Worm (Caenorhabditis elegans) whole organism, L2 larva: ENCODE measurements around the gene F36H1.3.

Experiments used
- C34F6.9 ChIP-seq: fragments of 150-350 bp; optimal IDR thresholded peaks from 2 replicates; lab custom pipeline; 2014; ENCODE audit warnings: missing biosample characterization, missing genetic modification characterization
- F13H6.1 ChIP-seq: sonication (generic microtip); optimal IDR thresholded peaks from 2 replicates; lab custom pipeline; 2016; ENCODE audit warnings: missing genetic modification characterization, missing compliant biosample characterization
- R02D3.7 ChIP-seq: fragments of 150-350 bp; optimal IDR thresholded peaks from 2 replicates; lab custom pipeline; 2014; ENCODE audit warnings: missing biosample characterization, missing genetic modification characterization
- Y55F3AM.14 ChIP-seq: fragments of 200-800 bp; sonication (Bioruptor generic); optimal IDR thresholded peaks from 2 replicates; lab custom pipeline; 2018; ENCODE audit warnings: mild to moderate bottlenecking, missing genetic modification characterization, missing compliant biosample characterization
- alr-1 ChIP-seq: fragments of 150-350 bp; optimal IDR thresholded peaks from 2 replicates; lab custom pipeline; 2014; ENCODE audit warnings: missing biosample characterization, missing genetic modification characterization
- aly-2 ChIP-seq: fragments of 150-350 bp; optimal IDR thresholded peaks from 2 replicates; lab custom pipeline; 2014; ENCODE audit warnings: missing biosample characterization, missing genetic modification characterization
- ama-1 ChIP-seq: fragments of 150-350 bp; optimal IDR thresholded peaks from 2 replicates; lab custom pipeline; 2018; ENCODE audit warnings: inconsistent platforms
- blmp-1 ChIP-seq: sonication (generic microtip); optimal IDR thresholded peaks from 2 replicates; lab custom pipeline; 2017; ENCODE audit warnings: missing genetic modification characterization, mild to moderate bottlenecking, missing compliant biosample characterization, antibody characterized with exemption, moderate library complexity; ENCODE audit not compliant: insufficient read depth
- ceh-16 ChIP-seq: fragments of 150-350 bp; optimal IDR thresholded peaks from 2 replicates; lab custom pipeline; 2014; ENCODE audit warnings: missing biosample characterization, missing genetic modification characterization
- ceh-82 ChIP-seq: fragments of 150-350 bp; optimal IDR thresholded peaks from 2 replicates; lab custom pipeline; 2014; ENCODE audit warnings: missing biosample characterization, missing genetic modification characterization
- crh-2 ChIP-seq: sonication (generic microtip); optimal IDR thresholded peaks from 2 replicates; lab custom pipeline; 2017; ENCODE audit warnings: missing biosample characterization, missing genetic modification characterization
- dmd-4 ChIP-seq: sonication (generic microtip); optimal IDR thresholded peaks from 2 replicates; lab custom pipeline; 2017; ENCODE audit warnings: missing biosample characterization, missing genetic modification characterization
- elt-3 ChIP-seq: sonication (generic microtip); optimal IDR thresholded peaks from 2 replicates; lab custom pipeline; 2017; ENCODE audit warnings: missing biosample characterization, missing genetic modification characterization
- fos-1 ChIP-seq: fragments of 150-350 bp; optimal IDR thresholded peaks from 2 replicates; lab custom pipeline; 2014; ENCODE audit warnings: missing biosample characterization, missing genetic modification characterization
- gmeb-1 ChIP-seq: fragments of 150-350 bp; optimal IDR thresholded peaks from 2 replicates; lab custom pipeline; 2014; ENCODE audit warnings: missing biosample characterization, missing genetic modification characterization
- lin-11 ChIP-seq: fragments of 150-350 bp; sonication (generic microtip); optimal IDR thresholded peaks from 2 replicates; lab custom pipeline; 2014; ENCODE audit warnings: missing biosample characterization, missing genetic modification characterization, inconsistent platforms, mixed read lengths
- lin-39 ChIP-seq: fragments of 150-350 bp; optimal IDR thresholded peaks from 2 replicates; lab custom pipeline; 2014; ENCODE audit warnings: missing biosample characterization, missing genetic modification reagents, missing genetic modification characterization
- lsy-2 ChIP-seq, 2 experiments: fragments of 150-350 bp in 1 of 2; sonication (generic microtip) in 1 of 2; optimal IDR thresholded peaks; 2 replicates each; lab custom pipeline; 2014 to 2017; ENCODE audit warnings: missing biosample characterization in 2 of 2, missing genetic modification characterization in 2 of 2
- mab-5 ChIP-seq: fragments of 150-350 bp; optimal IDR thresholded peaks from 2 replicates; lab custom pipeline; 2014; ENCODE audit warnings: missing biosample characterization, missing genetic modification characterization
- mbf-1 ChIP-seq: sonication (generic microtip); optimal IDR thresholded peaks from 2 replicates; lab custom pipeline; 2017; ENCODE audit warnings: missing biosample characterization, missing genetic modification characterization
- nhr-10 ChIP-seq: sonication (generic microtip); optimal IDR thresholded peaks from 2 replicates; lab custom pipeline; 2017; ENCODE audit warnings: missing biosample characterization, missing genetic modification characterization
- nhr-11 ChIP-seq: fragments of 150-350 bp; optimal IDR thresholded peaks from 2 replicates; lab custom pipeline; 2014; ENCODE audit warnings: missing biosample characterization, missing genetic modification characterization
- nhr-12 ChIP-seq: fragments of 150-350 bp; optimal IDR thresholded peaks from 2 replicates; lab custom pipeline; 2014; ENCODE audit warnings: missing biosample characterization, missing genetic modification characterization
- nhr-129 ChIP-seq: fragments of 150-350 bp; optimal IDR thresholded peaks from 2 replicates; lab custom pipeline; 2014; ENCODE audit warnings: missing biosample characterization, missing genetic modification characterization
- nhr-21 ChIP-seq: fragments of 150-350 bp; optimal IDR thresholded peaks from 2 replicates; lab custom pipeline; 2014; ENCODE audit warnings: missing biosample characterization, missing genetic modification characterization
- nhr-23 ChIP-seq: fragments of 150-350 bp; optimal IDR thresholded peaks from 2 replicates; lab custom pipeline; 2014; ENCODE audit warnings: missing biosample characterization, missing genetic modification reagents, missing genetic modification characterization
- nhr-237 ChIP-seq: fragments of 150-350 bp; optimal IDR thresholded peaks from 2 replicates; lab custom pipeline; 2014; ENCODE audit warnings: missing biosample characterization, missing genetic modification characterization
- nhr-25 ChIP-seq: fragments of 150-350 bp; sonication (generic microtip); optimal IDR thresholded peaks from 3 replicates; lab custom pipeline; 2014; ENCODE audit warnings: missing biosample characterization, missing genetic modification characterization
- nhr-6 ChIP-seq: fragments of 150-350 bp; optimal IDR thresholded peaks from 2 replicates; lab custom pipeline; 2014; ENCODE audit warnings: missing biosample characterization, missing genetic modification characterization
- nhr-77 ChIP-seq: fragments of 150-350 bp; optimal IDR thresholded peaks from 2 replicates; lab custom pipeline; 2014; ENCODE audit warnings: missing biosample characterization, missing genetic modification characterization
- peb-1 ChIP-seq: fragments of 150-350 bp; optimal IDR thresholded peaks from 2 replicates; lab custom pipeline; 2014; ENCODE audit warnings: missing biosample characterization, missing genetic modification characterization
- sem-4 ChIP-seq: fragments of 150-350 bp; optimal IDR thresholded peaks from 2 replicates; lab custom pipeline; 2014; ENCODE audit warnings: missing biosample characterization, missing genetic modification reagents, missing genetic modification characterization
- skn-1 ChIP-seq: sonication (generic microtip); optimal IDR thresholded peaks from 2 replicates; lab custom pipeline; 2017; ENCODE audit warnings: missing biosample characterization, missing genetic modification characterization
- sma-9 ChIP-seq, 2 experiments: fragments of 150-350 bp in 1 of 2; sonication (generic microtip) in 1 of 2; optimal IDR thresholded peaks; 2 replicates each; lab custom pipeline; 2014 to 2016; ENCODE audit warnings: missing genetic modification characterization in 2 of 2, mild to moderate bottlenecking in 1 of 2, missing biosample characterization in 1 of 2, missing compliant biosample characterization in 1 of 2, missing genetic modification reagents in 1 of 2, moderate library complexity in 1 of 2
- snpc-4 ChIP-seq: fragments of 150-350 bp; optimal IDR thresholded peaks from 2 replicates; lab custom pipeline; 2014; ENCODE audit warnings: missing biosample characterization, missing genetic modification characterization
- unc-39 ChIP-seq: fragments of 150-350 bp; optimal IDR thresholded peaks from 2 replicates; lab custom pipeline; 2014; ENCODE audit warnings: missing biosample characterization, missing genetic modification characterization
- unc-55 ChIP-seq: fragments of 150-350 bp; sonication (generic microtip); optimal IDR thresholded peaks from 3 replicates; lab custom pipeline; 2014; ENCODE audit warnings: missing biosample characterization, missing genetic modification reagents, missing genetic modification characterization
- unc-62 ChIP-seq: fragments of 150-350 bp; optimal IDR thresholded peaks from 2 replicates; lab custom pipeline; 2014; ENCODE audit warnings: missing biosample characterization, missing genetic modification reagents, missing genetic modification characterization
- zag-1 ChIP-seq: fragments of 150-350 bp; optimal IDR thresholded peaks from 2 replicates; lab custom pipeline; 2014; ENCODE audit warnings: missing biosample characterization, missing genetic modification characterization
- ztf-1 ChIP-seq: fragments of 200-800 bp; sonication (Bioruptor generic); conservative IDR thresholded peaks from 2 replicates; pipeline ENCODE4 v1.3.6; 2022; ENCODE audit warnings: missing genetic modification characterization, missing compliant biosample characterization
- ztf-11 ChIP-seq: sonication (generic microtip); optimal IDR thresholded peaks from 2 replicates; lab custom pipeline; 2017; ENCODE audit warnings: missing biosample characterization, missing genetic modification characterization
- ztf-4 ChIP-seq: fragments of 150-350 bp; optimal IDR thresholded peaks from 2 replicates; lab custom pipeline; 2014; ENCODE audit warnings: missing biosample characterization, missing genetic modification characterization

F36H1.3 gene

ce11 chrIV:11094052-11094451, 44.1 kb downstream of the F36H1.3 start:
- TF ChIP-seq ceh-16 (tag; lab: Kevin White, UChicago) (no peak), lin-11 (no peak), elt-3 (tag; lab: Kevin White, UChicago) (no peak), ama-1 (lab: Kevin White, UChicago) (no peak), ztf-4 (tag; lab: Kevin White, UChicago) (no peak), unc-62 (GFP tag; lab: Kevin White, UChicago) (no peak), gmeb-1 (tag; lab: Kevin White, UChicago) (no peak), dmd-4 (no peak), ztf-1 (GFP tag; lab: Robert Waterston, UW) (no peak), crh-2 (tag; lab: Kevin White, UChicago) (no peak), nhr-129 (tag; lab: Kevin White, UChicago) (no peak), lsy-2 (tag; optimal IDR thresholded peaks at IDR 0.05; lab: Kevin White, UChicago) (no peak)

- TF ChIP-seq crh-2 (tag; lab: Kevin White, UChicago) = peak; percentile 30
- no peak for TF ChIP-seq unc-39 (tag; lab: Kevin White, UChicago)
- no peak for TF ChIP-seq R02D3.7 (tag; lab: Kevin White, UChicago)
- peak; percentile 31 for TF ChIP-seq unc-55 (GFP tag; lab: Kevin White, UChicago)
- peak in 1 of 2 experiments; percentile 35 for TF ChIP-seq lsy-2 (tag; optimal IDR thresholded peaks at IDR 0.05; lab: Kevin White, UChicago)
- no peak for TF ChIP-seq nhr-12 (tag; lab: Kevin White, UChicago)
- peak; percentile 92 for TF ChIP-seq zag-1 (tag; lab: Kevin White, UChicago)
- TF ChIP-seq C34F6.9 (tag; lab: Kevin White, UChicago) = peak; percentile 44
Measured at ce11 chrIV:11094974-11095373, 45.0 kb downstream of the F36H1.3 start, which contains the start of gene M7.8. M7.8 (minus strand) TSS chrIV:11095085.

- TF ChIP-seq lin-39 (tag; lab: Kevin White, UChicago) = no peak
- TF ChIP-seq nhr-11 (tag; lab: Kevin White, UChicago) = no peak
- TF ChIP-seq nhr-129 (tag; lab: Kevin White, UChicago) = peak; percentile 17
- TF ChIP-seq lsy-2 (tag; optimal IDR thresholded peaks at IDR 0.05; lab: Kevin White, UChicago) = peak in 1 of 2 experiments; percentile 23
- no peak for TF ChIP-seq nhr-77 (tag; lab: Kevin White, UChicago)
- no peak for TF ChIP-seq blmp-1 (tag; lab: Kevin White, UChicago)
- no peak for TF ChIP-seq nhr-237 (tag; lab: Kevin White, UChicago)
- no peak for TF ChIP-seq mbf-1 (tag; lab: Kevin White, UChicago)
- no peak for TF ChIP-seq ama-1 (lab: Kevin White, UChicago)
- TF ChIP-seq snpc-4 (tag; lab: Kevin White, UChicago) = no peak
- TF ChIP-seq sma-9 (GFP tag; optimal IDR thresholded peaks at IDR 0.05; lab: Kevin White, UChicago) = peak; percentile 28
- TF ChIP-seq sma-9 (tag; optimal IDR thresholded peaks at IDR 0.05; lab: Kevin White, UChicago) = no peak
- TF ChIP-seq F13H6.1 (tag; lab: Kevin White, UChicago) = no peak
- peak; percentile 10 for TF ChIP-seq zag-1 (tag; lab: Kevin White, UChicago)
Measured at ce11 chrIV:11097795-11098194, 47.9 kb downstream of the F36H1.3 start, which contains the start of gene M7.12. M7.12 (minus strand) TSS chrIV:11097982.

ce11 chrIV:11100271-11100670, 50.3 kb downstream of the F36H1.3 start, which contains the start of gene str-3:
str-3 (minus strand) TSS chrIV:11100371.
- TF ChIP-seq nhr-21 (tag; lab: Kevin White, UChicago) (no peak), skn-1 (tag; lab: Kevin White, UChicago) (no peak), alr-1 (tag; lab: Kevin White, UChicago) (no peak), lin-11 (no peak), Y55F3AM.14 (GFP tag; lab: Kevin White, UChicago) (no peak), ceh-82 (tag; lab: Kevin White, UChicago) (no peak), nhr-237 (tag; lab: Kevin White, UChicago) (no peak), dmd-4 (no peak), snpc-4 (tag; lab: Kevin White, UChicago) (no peak), F13H6.1 (tag; lab: Kevin White, UChicago) (no peak), nhr-77 (tag; lab: Kevin White, UChicago) (no peak), aly-2 (tag; lab: Kevin White, UChicago) (no peak)
- TF ChIP-seq, all 48 proteins: peak for 0

- TF ChIP-seq nhr-129 (tag; lab: Kevin White, UChicago) = no peak
- no peak for TF ChIP-seq ztf-4 (tag; lab: Kevin White, UChicago)
- TF ChIP-seq nhr-11 (tag; lab: Kevin White, UChicago) = no peak
- TF ChIP-seq dmd-4 = no peak
- no peak for TF ChIP-seq fos-1 (tag; lab: Kevin White, UChicago)
- TF ChIP-seq nhr-25 (tag; lab: Kevin White, UChicago) = no peak
- no peak for TF ChIP-seq mab-5 (tag; lab: Kevin White, UChicago)
- no peak for TF ChIP-seq sma-9 (GFP tag; optimal IDR thresholded peaks at IDR 0.05; lab: Kevin White, UChicago)
- no peak for TF ChIP-seq sma-9 (tag; optimal IDR thresholded peaks at IDR 0.05; lab: Kevin White, UChicago)
- no peak for TF ChIP-seq ztf-1 (GFP tag; lab: Robert Waterston, UW)
- no peak for TF ChIP-seq nhr-12 (tag; lab: Kevin White, UChicago)
- TF ChIP-seq nhr-10 (tag; lab: Kevin White, UChicago) = no peak
- TF ChIP-seq sem-4 = no peak
- TF ChIP-seq nhr-23 (tag; lab: Kevin White, UChicago) = no peak
- TF ChIP-seq ztf-11 (tag; lab: Kevin White, UChicago) = no peak
- TF ChIP-seq nhr-237 (tag; lab: Kevin White, UChicago) = no peak
- TF ChIP-seq peb-1 = no peak
- no peak for TF ChIP-seq nhr-6
- TF ChIP-seq, all 48 proteins: peak for 0
Measured at ce11 chrIV:11101383-11101782, 51.5 kb downstream of the F36H1.3 start, which contains the start of gene srlf-18. srlf-18 (minus strand) TSS chrIV:11101483.
